Worm (Caenorhabditis elegans) whole organism, young adult: ENCODE data around the gene thn-4.

Experiments
- ets-4 ChIP-seq: fragments of 200-800 bp; sonication (Bioruptor generic); optimal IDR thresholded peaks from 2 replicates; lab custom pipeline; 2018; ENCODE audit warnings: mild to moderate bottlenecking, missing genetic modification characterization, missing compliant biosample characterization
- madf-3 ChIP-seq: fragments of 200-800 bp; sonication (Bioruptor generic); IDR thresholded peaks from 2 replicates; pipeline ENCODE4 v1.3.6; 2022; ENCODE audit warnings: missing genetic modification reagents, missing genetic modification characterization, missing compliant biosample characterization

DNA sequence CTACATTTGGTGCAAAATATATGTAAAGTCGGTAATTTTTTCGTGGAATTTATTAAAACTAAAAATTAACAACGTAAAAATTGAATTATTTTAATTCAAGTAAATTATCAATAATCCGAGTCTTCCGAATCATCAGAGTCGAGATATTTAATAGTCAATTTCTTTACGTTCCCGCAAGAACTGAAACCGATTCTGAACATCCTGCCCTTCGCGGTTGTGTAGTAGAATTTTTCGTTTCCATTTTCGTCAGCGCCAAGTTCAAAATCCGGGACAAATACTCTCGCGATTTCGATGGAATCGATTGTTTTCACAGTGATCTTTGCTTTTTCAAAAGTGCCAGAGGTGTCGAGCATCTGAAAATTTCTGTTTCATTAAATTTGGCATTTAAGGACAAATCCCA, 48.4 kb upstream of the thn-4 start:
- no peak for TF ChIP-seq madf-3 (GFP tag; lab: Robert Waterston, UW)
- no peak for TF ChIP-seq ets-4 (GFP tag; lab: Kevin White, UChicago)
